Worm (Caenorhabditis elegans) whole organism, L2 larva: Measurements from ENCODE around the gene C48B4.8.

Experiments
- alr-1 ChIP-seq: fragments of 150-350 bp; optimal IDR thresholded peaks from 2 replicates; lab custom pipeline; 2014; ENCODE audit warnings: missing biosample characterization, missing genetic modification characterization
- ceh-82 ChIP-seq: fragments of 150-350 bp; optimal IDR thresholded peaks from 2 replicates; lab custom pipeline; 2014; ENCODE audit warnings: missing biosample characterization, missing genetic modification characterization
- egl-27 ChIP-seq: sonication (generic microtip); optimal IDR thresholded peaks from 3 replicates; lab custom pipeline; 2017; ENCODE audit warnings: missing biosample characterization, missing genetic modification reagents, missing genetic modification characterization
- elt-3 ChIP-seq: sonication (generic microtip); optimal IDR thresholded peaks from 2 replicates; lab custom pipeline; 2017; ENCODE audit warnings: missing biosample characterization, missing genetic modification characterization
- mab-5 ChIP-seq: fragments of 150-350 bp; optimal IDR thresholded peaks from 2 replicates; lab custom pipeline; 2014; ENCODE audit warnings: missing biosample characterization, missing genetic modification characterization
- nhr-12 ChIP-seq: fragments of 150-350 bp; optimal IDR thresholded peaks from 2 replicates; lab custom pipeline; 2014; ENCODE audit warnings: missing biosample characterization, missing genetic modification characterization
- nhr-25 ChIP-seq: fragments of 150-350 bp; sonication (generic microtip); optimal IDR thresholded peaks from 3 replicates; lab custom pipeline; 2014; ENCODE audit warnings: missing biosample characterization, missing genetic modification characterization
- zag-1 ChIP-seq: fragments of 150-350 bp; optimal IDR thresholded peaks from 2 replicates; lab custom pipeline; 2014; ENCODE audit warnings: missing biosample characterization, missing genetic modification characterization
- ztf-4 ChIP-seq: fragments of 150-350 bp; optimal IDR thresholded peaks from 2 replicates; lab custom pipeline; 2014; ENCODE audit warnings: missing biosample characterization, missing genetic modification characterization

DNA sequence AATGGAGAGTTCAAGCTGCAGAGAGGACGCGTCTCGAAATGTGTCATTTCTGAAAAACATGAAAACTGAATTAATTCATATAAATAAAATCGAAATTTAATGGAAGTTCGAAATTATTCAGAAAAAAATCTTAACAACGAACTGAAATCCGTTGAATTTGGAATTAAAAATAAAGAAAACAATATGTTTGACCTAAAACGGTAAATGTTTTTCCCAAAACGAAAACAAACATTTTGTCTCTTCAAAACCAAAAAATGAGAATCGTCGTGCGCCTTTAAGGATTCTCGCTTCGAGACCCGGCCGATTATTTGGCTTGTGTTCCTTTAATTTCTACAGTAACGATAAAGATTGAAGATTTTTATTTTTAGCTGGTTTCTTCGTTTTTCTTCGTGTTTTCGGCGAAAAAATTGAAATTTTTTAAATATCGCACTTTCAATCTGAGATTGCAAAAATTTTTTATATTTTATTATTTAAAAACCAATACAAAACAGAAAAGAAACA, 1.6 kb downstream of the C48B4.8 start, which contains the start of gene C48B4.7:
- TF ChIP-seq egl-27 (tag; lab: Kevin White, UChicago) (no peak), elt-3 (tag; lab: Kevin White, UChicago) (no peak), zag-1 (tag; lab: Kevin White, UChicago) (no peak), nhr-12 (tag; lab: Kevin White, UChicago) (no peak), ceh-82 (tag; lab: Kevin White, UChicago) (no peak), alr-1 (tag; lab: Kevin White, UChicago) (no peak), nhr-25 (no peak), mab-5 (no peak), ztf-4 (no peak)
